Worm (Caenorhabditis elegans) whole organism, early embryonic: Measurements from ENCODE around the gene ZK1067.3.

ENCODE experiments used
- F13C5.2 ChIP-seq: sonication (generic microtip); optimal IDR thresholded peaks from 2 replicates; lab custom pipeline; 2017; ENCODE audit warnings: mild to moderate bottlenecking, missing genetic modification characterization, inconsistent platforms, missing compliant biosample characterization
- aly-1 ChIP-seq: sonication (generic microtip); optimal IDR thresholded peaks from 2 replicates; lab custom pipeline; 2016; ENCODE audit warnings: missing genetic modification characterization, missing compliant biosample characterization
- ama-1 ChIP-seq: fragments of 150-350 bp; optimal IDR thresholded peaks from 2 replicates; lab custom pipeline; 2014
- ceh-13 ChIP-seq: fragments of 200-800 bp; sonication (Bioruptor generic); optimal IDR thresholded peaks from 2 replicates; lab custom pipeline; 2018; ENCODE audit warnings: mild to moderate bottlenecking, missing genetic modification characterization, missing compliant biosample characterization
- ets-7 ChIP-seq: sonication (generic microtip); optimal IDR thresholded peaks from 2 replicates; lab custom pipeline; 2016; ENCODE audit warnings: missing genotype, missing genetic modification characterization, missing compliant biosample characterization
- tbx-11 ChIP-seq: fragments of 200-800 bp; sonication (Bioruptor generic); IDR thresholded peaks from 2 replicates; pipeline ENCODE4 v1.3.6; 2022; ENCODE audit warnings: missing genetic modification characterization, missing compliant biosample characterization

DNA sequence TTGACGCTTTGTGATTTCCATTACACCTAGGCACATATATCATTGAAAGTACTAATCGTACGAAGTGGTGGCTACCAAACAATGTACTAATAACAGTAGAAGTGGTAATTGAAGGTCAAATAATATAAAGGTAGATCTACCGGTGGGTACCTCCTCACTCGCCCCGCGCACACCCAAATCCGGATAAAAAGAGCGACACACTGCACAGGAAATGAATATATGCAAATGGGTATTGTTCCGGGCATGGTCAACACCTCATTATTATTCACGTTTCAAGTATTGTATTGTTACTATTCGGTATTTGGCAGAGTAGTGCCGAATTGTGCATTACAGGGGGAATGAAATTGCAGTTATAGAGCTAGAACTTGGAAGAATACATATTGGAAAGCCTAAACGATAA, 43.2 kb downstream of the ZK1067.3 start:
- TF ChIP-seq ets-7 (tag; lab: Kevin White, UChicago) (no peak), ama-1 (lab: Kevin White, UChicago) (no peak), aly-1 (tag; lab: Kevin White, UChicago) (no peak), F13C5.2 (tag; lab: Kevin White, UChicago) (no peak), ceh-13 (no peak), tbx-11 (no peak)
